Fruit fly (Drosophila melanogaster) S2 (cell line): ENCODE measurements around the gene beag.

Experiments used
- CG8478 ChIP-seq: fragments of >200 bp; optimal IDR thresholded peaks from 2 replicates; lab custom pipeline; 2018
- CTCF ChIP-seq, 2 experiments: fragments of >200 bp; optimal IDR thresholded peaks; 2 replicates each; lab custom pipeline; 2018

Gene beag

dm6 chr3R:9054442-9055118, 10.3 kb downstream of the beag start:
- TF ChIP-seq CTCF (optimal IDR thresholded peaks at IDR 0.05; lab: Kevin White, UChicago) (no peak), CG8478 (lab: Kevin White, UChicago) (no peak)

dm6 chr3R:9053850-9054441, 10.9 kb downstream of the beag start:
- TF ChIP-seq CG8478 (lab: Kevin White, UChicago) = no peak
- TF ChIP-seq CTCF (optimal IDR thresholded peaks at IDR 0.05; lab: Kevin White, UChicago) = no peak

DNA sequence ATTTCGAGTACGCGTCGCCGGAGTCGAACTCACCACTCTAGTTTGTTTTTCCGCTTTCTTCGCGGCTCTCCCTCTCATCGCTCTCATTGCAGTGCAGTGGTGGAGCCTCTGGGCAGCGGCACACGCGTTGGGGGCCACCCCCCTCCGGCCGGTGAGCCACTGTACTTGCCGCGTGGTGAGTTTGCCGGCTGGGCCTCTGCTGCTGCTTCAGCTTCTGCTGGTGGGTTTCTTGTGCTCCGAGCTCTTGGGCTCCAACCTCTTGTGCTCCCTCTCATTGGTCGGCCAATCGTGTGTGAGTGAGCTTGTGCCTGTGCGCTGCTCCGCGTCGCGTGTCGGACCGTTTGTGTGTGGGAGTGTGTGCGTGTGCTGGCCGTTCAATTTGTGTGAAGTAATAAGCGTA, 11.9 kb downstream of the beag start:
- TF ChIP-seq CG8478 (lab: Kevin White, UChicago) (no peak), CTCF (optimal IDR thresholded peaks at IDR 0.05; lab: Kevin White, UChicago) (no peak)

- TF ChIP-seq CTCF (optimal IDR thresholded peaks at IDR 0.05; lab: Kevin White, UChicago) = no peak
- TF ChIP-seq CG8478 (lab: Kevin White, UChicago) = no peak
These were observed 12.8 kb downstream of the beag start, which contains the start of gene Kdm2 for dm6 chr3R:9051937-9052680. TSS of gene Kdm2 (plus strand) at chr3R:9052495.

dm6 chr3R:9050519-9051119, 14.3 kb downstream of the beag start, which contains the start of gene Nmdmc:
TSS of gene Nmdmc (minus strand) at chr3R:9050555.
- TF ChIP-seq CG8478 (lab: Kevin White, UChicago) = no peak

- no peak for TF ChIP-seq CG8478 (lab: Kevin White, UChicago)
- no peak for TF ChIP-seq CTCF (optimal IDR thresholded peaks at IDR 0.05; lab: Kevin White, UChicago)
These were observed 15.5 kb downstream of the beag start for dm6 chr3R:9049091-9049981.

dm6 chr3R:9048466-9049072, 16.3 kb downstream of the beag start, which contains the start of gene Mst85C:
TSS of gene Mst85C (plus strand) at chr3R:9048645.
- no peak for TF ChIP-seq CTCF (optimal IDR thresholded peaks at IDR 0.05; lab: Kevin White, UChicago)
- TF ChIP-seq CG8478 (lab: Kevin White, UChicago) = no peak

dm6 chr3R:9047561-9048465, 17.1 kb downstream of the beag start, which contains the start of gene Rel:
TSS of gene Rel (minus strand) at chr3R:9047977.
- TF ChIP-seq CG8478 (lab: Kevin White, UChicago) = no peak
- no peak for TF ChIP-seq CTCF (optimal IDR thresholded peaks at IDR 0.05; lab: Kevin White, UChicago)

DNA sequence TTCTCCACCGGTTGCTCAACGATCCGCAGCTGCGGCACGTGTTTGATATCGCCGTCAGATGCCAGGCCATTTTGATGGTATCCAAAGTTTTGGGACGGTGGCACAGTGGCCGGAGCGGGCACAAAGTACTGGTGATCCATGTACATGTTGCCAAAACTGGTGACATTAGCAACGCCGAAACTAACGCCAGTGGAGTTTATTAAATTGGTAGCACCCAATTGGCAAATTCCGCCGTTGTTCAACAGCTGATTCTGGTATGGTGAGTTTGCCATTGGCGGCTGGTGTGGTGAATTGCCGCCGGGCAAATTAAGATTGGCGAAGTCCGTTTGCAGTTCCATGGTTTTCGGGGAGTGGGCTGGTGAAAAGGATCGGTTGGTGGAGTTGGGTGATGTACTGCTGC, 17.9 kb downstream of the beag start:
- TF ChIP-seq CTCF (optimal IDR thresholded peaks at IDR 0.05; lab: Kevin White, UChicago) (no peak), CG8478 (lab: Kevin White, UChicago) (no peak)

- no peak for TF ChIP-seq CG8478 (lab: Kevin White, UChicago)
- TF ChIP-seq CTCF (optimal IDR thresholded peaks at IDR 0.05; lab: Kevin White, UChicago) = no peak
These were observed 19.1 kb downstream of the beag start for dm6 chr3R:9045733-9046132.

DNA sequence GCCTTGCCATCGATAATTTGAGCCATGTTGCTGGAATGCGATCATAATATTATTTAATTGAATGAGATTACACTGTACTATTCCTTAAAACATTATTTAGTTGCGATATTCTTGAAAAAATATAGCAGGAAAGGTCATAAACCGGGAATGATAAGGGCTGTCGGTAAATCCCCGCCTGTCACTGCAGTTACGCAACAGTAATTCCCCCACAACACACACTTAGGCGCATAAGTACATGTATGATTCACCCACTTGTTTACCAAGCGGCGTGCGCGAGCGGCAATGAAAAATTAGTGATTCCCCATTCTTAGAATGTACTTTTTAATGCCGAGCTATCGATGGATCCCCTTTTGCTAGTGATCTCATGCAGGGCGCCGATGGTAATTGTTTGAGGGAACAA, 21.3 kb downstream of the beag start:
- TF ChIP-seq CTCF (optimal IDR thresholded peaks at IDR 0.05; lab: Kevin White, UChicago) (no peak), CG8478 (lab: Kevin White, UChicago) (no peak)

DNA sequence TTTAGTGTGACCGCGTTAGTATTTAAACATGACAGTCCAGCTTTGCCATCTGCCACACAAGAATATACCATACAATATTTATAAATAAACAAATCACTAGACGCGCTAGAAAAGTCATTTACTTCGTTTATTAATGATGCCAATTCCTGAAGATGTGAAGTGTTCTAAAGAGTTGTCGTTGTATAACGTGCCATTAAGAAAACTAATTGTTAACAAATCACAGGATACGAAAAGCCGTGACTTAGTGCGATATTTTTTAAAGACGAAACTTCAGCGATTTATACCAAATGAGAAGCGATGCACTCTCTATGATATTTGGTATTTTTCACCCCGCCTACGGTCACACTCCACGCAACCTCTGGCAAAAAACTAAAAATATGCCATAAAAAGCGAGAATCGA, 25.4 kb downstream of the beag start, which contains the start of gene neur:
Gene neur (minus strand): TSS at position 24 of the 400 bp plus-strand sequence.
- TF ChIP-seq CTCF (optimal IDR thresholded peaks at IDR 0.05; lab: Kevin White, UChicago) = no peak
- TF ChIP-seq CG8478 (lab: Kevin White, UChicago) = no peak
